Fruit fly (Drosophila melanogaster): ENCODE data around the gene CG15553.

- TF ChIP-seq CG8478 (optimal IDR thresholded peaks at IDR 0.05), result no peak
- no peak for TF ChIP-seq Dll (optimal IDR thresholded peaks at IDR 0.05)
- TF ChIP-seq pan (optimal IDR thresholded peaks at IDR 0.05), result no peak
- no peak for TF ChIP-seq usp (GFP tag; optimal IDR thresholded peaks at IDR 0.05)
- TF ChIP-seq EcR (GFP tag; optimal IDR thresholded peaks at IDR 0.05), result no peak
These were observed 38.5 kb downstream of the CG15553 start for dm6 chr3R:31062344-31062964.

Measured in whole organism.